Worm (Caenorhabditis elegans): Measurements from ENCODE around the gene hal-3.

The hal-3 gene

ce11 chrII:9656210-9656755 is 39.4 kb upstream of the hal-3 start, which contains the start of gene gstk-1:
gstk-1 (plus strand) TSS chrII:9656705.
- TF ChIP-seq blmp-1 (tag; optimal IDR thresholded peaks at IDR 0.05; ENCODE audit: insufficient read depth) (peak; percentile 25), mdl-1 (tag; optimal IDR thresholded peaks at IDR 0.05) (peak in 1 of 2 experiments; percentile 42), R02D3.7 (tag; optimal IDR thresholded peaks at IDR 0.05) (no peak), sem-4 (tag; optimal IDR thresholded peaks at IDR 0.05) (no peak), C34F6.9 (tag; optimal IDR thresholded peaks at IDR 0.05) (no peak), lsy-2 (tag; optimal IDR thresholded peaks at IDR 0.05) (peak in 1 of 2 experiments; percentile 35), lin-13 (GFP tag; optimal IDR thresholded peaks at IDR 0.05) (peak; percentile 82), unc-39 (tag; optimal IDR thresholded peaks at IDR 0.05) (no peak), egl-27 (tag; optimal IDR thresholded peaks at IDR 0.05) (no peak), aly-2 (tag; optimal IDR thresholded peaks at IDR 0.05) (no peak), snpc-4 (tag; optimal IDR thresholded peaks at IDR 0.05) (no peak), nhr-12 (tag; optimal IDR thresholded peaks at IDR 0.05) (no peak), sma-9 (GFP tag; optimal IDR thresholded peaks at IDR 0.05) (peak; percentile 89), sma-9 (tag; optimal IDR thresholded peaks at IDR 0.05) (no peak), skn-1 (tag; optimal IDR thresholded peaks at IDR 0.05) (no peak), nhr-77 (tag; optimal IDR thresholded peaks at IDR 0.05) (no peak), elt-1 (tag; optimal IDR thresholded peaks at IDR 0.05) (no peak), ZK546.5 (tag; optimal IDR thresholded peaks at IDR 0.05) (no peak), ztf-4 (tag; optimal IDR thresholded peaks at IDR 0.05) (no peak), zag-1 (tag; optimal IDR thresholded peaks at IDR 0.05) (no peak), alr-1 (tag; optimal IDR thresholded peaks at IDR 0.05) (no peak), dmd-4 (tag; optimal IDR thresholded peaks at IDR 0.05) (no peak), fos-1 (tag; optimal IDR thresholded peaks at IDR 0.05) (peak; percentile 44), F13H6.1 (tag; optimal IDR thresholded peaks at IDR 0.05) (peak; percentile 11), crh-2 (tag; optimal IDR thresholded peaks at IDR 0.05) (peak; percentile 81), nhr-21 (tag; optimal IDR thresholded peaks at IDR 0.05) (peak; percentile 59), nhr-6 (tag; optimal IDR thresholded peaks at IDR 0.05) (no peak), ztf-1 (GFP tag; conservative IDR thresholded peaks at IDR 0.05) (no peak), Y55F3AM.14 (GFP tag; optimal IDR thresholded peaks at IDR 0.05) (no peak), sma-3 (GFP tag; optimal IDR thresholded peaks at IDR 0.05) (peak; percentile 54)

ce11 chrII:9655530-9656139 is 38.7 kb upstream of the hal-3 start, which contains the start of gene ZK1307.1:
ZK1307.1 (minus strand) TSS chrII:9655580.
- no peak for TF ChIP-seq skn-1 (tag; optimal IDR thresholded peaks at IDR 0.05)
- TF ChIP-seq dmd-4 (tag; optimal IDR thresholded peaks at IDR 0.05) = no peak
- peak; percentile 18 for TF ChIP-seq nhr-129 (tag; optimal IDR thresholded peaks at IDR 0.05)
- TF ChIP-seq nhr-10 (tag; optimal IDR thresholded peaks at IDR 0.05) = no peak
- peak; percentile 17 for TF ChIP-seq sma-9 (GFP tag; optimal IDR thresholded peaks at IDR 0.05)
- TF ChIP-seq sma-9 (tag; optimal IDR thresholded peaks at IDR 0.05) = no peak

DNA sequence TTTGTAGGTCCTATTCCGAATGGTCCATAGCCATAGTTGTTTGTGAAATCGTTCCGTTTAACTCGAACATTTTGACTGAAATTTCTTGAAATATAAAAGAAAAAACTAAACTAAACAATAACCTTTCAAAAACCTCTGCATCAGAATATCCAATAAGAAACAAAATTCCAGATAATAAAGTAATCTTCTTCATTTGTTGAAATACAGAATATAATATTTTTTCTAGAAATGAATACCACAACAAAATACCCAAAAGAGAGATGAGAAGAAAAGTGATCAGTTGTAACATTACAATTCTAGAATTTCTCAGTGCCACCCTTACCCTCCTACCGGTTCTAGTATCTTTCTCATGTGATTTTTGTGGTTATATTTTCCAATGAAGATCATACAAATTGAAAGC is 36.8 kb upstream of the hal-3 start, which contains the start of gene ZK1307.2:
Gene ZK1307.2, minus strand, starts transcription at position 274 of the 400 bp plus-strand sequence.
- no peak for TF ChIP-seq sma-3 (GFP tag; optimal IDR thresholded peaks at IDR 0.05)
- no peak for TF ChIP-seq nhr-129 (tag; optimal IDR thresholded peaks at IDR 0.05)
- TF ChIP-seq lsy-2 (tag; optimal IDR thresholded peaks at IDR 0.05) = no peak
- TF ChIP-seq nhr-25 (tag; optimal IDR thresholded peaks at IDR 0.05) = peak; percentile 32
- TF ChIP-seq fos-1 (tag; optimal IDR thresholded peaks at IDR 0.05) = no peak
- no peak for TF ChIP-seq mab-5 (tag; optimal IDR thresholded peaks at IDR 0.05)

- TF ChIP-seq ceh-82 (tag; optimal IDR thresholded peaks at IDR 0.05) (no peak), lin-39 (tag; optimal IDR thresholded peaks at IDR 0.05) (no peak), aly-2 (tag; optimal IDR thresholded peaks at IDR 0.05) (no peak), F13H6.1 (tag; optimal IDR thresholded peaks at IDR 0.05) (no peak), sma-9 (GFP tag; optimal IDR thresholded peaks at IDR 0.05) (no peak), sma-9 (tag; optimal IDR thresholded peaks at IDR 0.05) (no peak), ama-1 (optimal IDR thresholded peaks at IDR 0.05) (no peak), unc-62 (GFP tag; optimal IDR thresholded peaks at IDR 0.05) (no peak), nhr-21 (tag; optimal IDR thresholded peaks at IDR 0.05) (no peak), ZK546.5 (tag; optimal IDR thresholded peaks at IDR 0.05) (no peak)
Measured at ce11 chrII:9652919-9653318, 36.0 kb upstream of the hal-3 start, which contains the start of gene ZK1307.3. ZK1307.3 (minus strand) TSS chrII:9653019.
